Fruit fly (Drosophila melanogaster) whole organism, wandering third instar larva: Measurements from ENCODE around the gene CG17294.

ENCODE experiments used
- Abd-B ChIP-seq: fragments of >200 bp; optimal IDR thresholded peaks from 2 replicates; lab custom pipeline; 2017; ENCODE audit warnings: missing biosample characterization, missing genetic modification characterization
- CG32264 ChIP-seq: fragments of 200-800 bp; sonication (Bioruptor generic); optimal IDR thresholded peaks from 2 replicates; lab custom pipeline; 2016; ENCODE audit warnings: missing biosample characterization, missing genetic modification characterization
- CG9705 ChIP-seq: fragments of 200-800 bp; sonication (Bioruptor generic); optimal IDR thresholded peaks from 2 replicates; lab custom pipeline; 2018; ENCODE audit warnings: missing biosample characterization, mild to moderate bottlenecking, missing genetic modification characterization
- CrebA ChIP-seq: fragments of 200-800 bp; sonication (Bioruptor generic); optimal IDR thresholded peaks from 2 replicates; lab custom pipeline; 2016; ENCODE audit warnings: missing biosample characterization, mild to moderate bottlenecking, missing genetic modification characterization, borderline replicate concordance
- Dfd ChIP-seq: fragments of >200 bp; optimal IDR thresholded peaks from 2 replicates; lab custom pipeline; 2017; ENCODE audit warnings: missing biosample characterization, missing genetic modification characterization
- Dif ChIP-seq: fragments of 200-275, 200-300 bp; sonication (Bioruptor generic); optimal IDR thresholded peaks from 2 replicates; lab custom pipeline; 2018; ENCODE audit warnings: missing biosample characterization, missing genetic modification characterization; ENCODE audit not compliant: partially characterized antibody
- GATAd ChIP-seq: sonication (Bioruptor generic); optimal IDR thresholded peaks from 2 replicates; lab custom pipeline; 2016; ENCODE audit warnings: missing biosample characterization, missing genetic modification characterization
- HLH106 ChIP-seq: fragments of 200-800 bp; optimal IDR thresholded peaks from 3 replicates; lab custom pipeline; 2019; ENCODE audit warnings: missing biosample characterization, mild to moderate bottlenecking, missing genetic modification characterization, moderate library complexity
- Hnf4 ChIP-seq: fragments of 200-800 bp; sonication (Bioruptor generic); optimal IDR thresholded peaks from 2 replicates; lab custom pipeline; 2016; ENCODE audit warnings: missing biosample characterization, mild to moderate bottlenecking, missing genetic modification characterization
- Hr78 ChIP-seq: fragments of >200 bp; optimal IDR thresholded peaks from 2 replicates; lab custom pipeline; 2017; ENCODE audit warnings: missing biosample characterization, missing genetic modification characterization
- Hr83 ChIP-seq: fragments of 200-300 bp; sonication (Bioruptor generic); optimal IDR thresholded peaks from 2 replicates; lab custom pipeline; 2016; ENCODE audit warnings: missing biosample characterization, mild to moderate bottlenecking, missing genetic modification characterization, moderate library complexity; ENCODE audit not compliant: poor library complexity, severe bottlenecking
- Jra ChIP-seq: sonication (Bioruptor generic); optimal IDR thresholded peaks from 2 replicates; lab custom pipeline; 2016; ENCODE audit warnings: missing biosample characterization, missing genetic modification characterization
- Mio ChIP-seq: sonication (Bioruptor generic); optimal IDR thresholded peaks from 2 replicates; lab custom pipeline; 2016; ENCODE audit warnings: missing biosample characterization, missing genetic modification characterization
- Myc ChIP-seq: fragments of >200 bp; optimal IDR thresholded peaks from 2 replicates; lab custom pipeline; 2017
- N ChIP-seq: fragments of >200 bp; optimal IDR thresholded peaks from 2 replicates; lab custom pipeline; 2018; ENCODE audit warnings: missing biosample characterization, missing external identifiers, missing genetic modification characterization
- OdsH ChIP-seq: fragments of 200-800 bp; sonication (Bioruptor generic); optimal IDR thresholded peaks from 2 replicates; lab custom pipeline; 2016; ENCODE audit warnings: missing biosample characterization, mild to moderate bottlenecking, missing genetic modification characterization
- Rel ChIP-seq, 2 experiments: fragments of 200-800 bp; sonication (Bioruptor generic) in 1 of 2; optimal IDR thresholded peaks; 2 replicates in 1 of 2; 3 replicates in 1 of 2; lab custom pipeline; 2016 to 2019; ENCODE audit warnings: mild to moderate bottlenecking in 2 of 2, missing biosample characterization in 2 of 2, missing genetic modification characterization in 2 of 2, moderate library complexity in 1 of 2
- Sp1 ChIP-seq: fragments of 200-800 bp; sonication (Bioruptor generic); optimal IDR thresholded peaks from 3 replicates; lab custom pipeline; 2019; ENCODE audit warnings: missing biosample characterization, mild to moderate bottlenecking, missing genetic modification characterization, moderate library complexity
- Vsx2 ChIP-seq: fragments of 200-300, 225-300 bp; sonication (Bioruptor generic); optimal IDR thresholded peaks from 2 replicates; lab custom pipeline; 2018; ENCODE audit warnings: missing biosample characterization, missing genetic modification characterization; ENCODE audit not compliant: partially characterized antibody
- br ChIP-seq: fragments of 200-800 bp; sonication (Bioruptor generic); optimal IDR thresholded peaks from 2 replicates; lab custom pipeline; 2016; ENCODE audit warnings: missing biosample characterization, missing genetic modification characterization
- brk ChIP-seq: fragments of 200-800 bp; sonication (Bioruptor generic); optimal IDR thresholded peaks from 2 replicates; lab custom pipeline; 2016; ENCODE audit warnings: missing biosample characterization, mild to moderate bottlenecking, missing genetic modification characterization
- dl ChIP-seq, 2 experiments: fragments of 175-275, 200-275 bp in 1 of 2; fragments of 200-275 bp in 1 of 2; sonication (Bioruptor generic); optimal IDR thresholded peaks; lab custom pipeline; 2018; ENCODE audit warnings: mild to moderate bottlenecking in 2 of 2, missing biosample characterization in 2 of 2, missing genetic modification characterization in 2 of 2, moderate library complexity in 2 of 2; ENCODE audit not compliant: partially characterized antibody in 2 of 2, insufficient read depth in 1 of 2
- dmrt93B ChIP-seq: fragments of 200-800 bp; sonication (Bioruptor generic); optimal IDR thresholded peaks from 2 replicates; lab custom pipeline; 2018; ENCODE audit warnings: missing biosample characterization, mild to moderate bottlenecking, missing genetic modification characterization
- dsf ChIP-seq: sonication (Bioruptor generic); optimal IDR thresholded peaks from 2 replicates; lab custom pipeline; 2016; ENCODE audit warnings: missing biosample characterization, missing genetic modification characterization, borderline replicate concordance
- ey ChIP-seq: fragments of 200-800 bp; sonication (Bioruptor generic); optimal IDR thresholded peaks from 2 replicates; lab custom pipeline; 2016; ENCODE audit warnings: missing biosample characterization, missing genetic modification characterization
- foxo ChIP-seq, 2 experiments: fragments of 200-800 bp; sonication (Bioruptor generic); optimal IDR thresholded peaks; 2 replicates in 1 of 2; 3 replicates in 1 of 2; lab custom pipeline; 2016 to 2017; ENCODE audit warnings: missing biosample characterization in 2 of 2, missing genetic modification characterization in 2 of 2
- fru ChIP-seq: fragments of 200-800 bp; sonication (Bioruptor generic); optimal IDR thresholded peaks from 3 replicates; lab custom pipeline; 2016; ENCODE audit warnings: missing biosample characterization, mild to moderate bottlenecking, missing genetic modification characterization
- h ChIP-seq: fragments of 200-800 bp; sonication (Bioruptor generic); optimal IDR thresholded peaks from 3 replicates; lab custom pipeline; 2016; ENCODE audit warnings: missing biosample characterization, mild to moderate bottlenecking, missing genetic modification characterization
- jim ChIP-seq: fragments of 175-275, 200-325 bp; sonication (Bioruptor generic); optimal IDR thresholded peaks from 2 replicates; lab custom pipeline; 2016; ENCODE audit warnings: missing biosample characterization, mild to moderate bottlenecking, missing genetic modification characterization
- lola ChIP-seq: fragments of >200 bp; optimal IDR thresholded peaks from 2 replicates; lab custom pipeline; 2017; ENCODE audit warnings: missing biosample characterization, missing genetic modification characterization
- pan ChIP-seq: fragments of >200 bp; optimal IDR thresholded peaks from 2 replicates; lab custom pipeline; 2017
- psq ChIP-seq: fragments of 200-800 bp; sonication (Bioruptor generic); optimal IDR thresholded peaks from 3 replicates; lab custom pipeline; 2017; ENCODE audit warnings: missing biosample characterization, mild to moderate bottlenecking, missing genetic modification characterization, moderate library complexity
- rgr ChIP-seq: fragments of 200-800 bp; sonication (Bioruptor generic); optimal IDR thresholded peaks from 3 replicates; lab custom pipeline; 2016; ENCODE audit warnings: missing biosample characterization, mild to moderate bottlenecking, missing genetic modification characterization
- sage ChIP-seq: fragments of 200-800 bp; sonication (Bioruptor generic); optimal IDR thresholded peaks from 2 replicates; lab custom pipeline; 2016; ENCODE audit warnings: missing biosample characterization, mild to moderate bottlenecking, missing genetic modification characterization
- sv ChIP-seq: fragments of 200-800 bp; sonication (Bioruptor generic); optimal IDR thresholded peaks from 3 replicates; lab custom pipeline; 2016; ENCODE audit warnings: missing biosample characterization, missing genetic modification characterization
- tai ChIP-seq: sonication (Bioruptor generic); optimal IDR thresholded peaks from 2 replicates; lab custom pipeline; 2016; ENCODE audit warnings: missing biosample characterization, missing genetic modification characterization
- usp ChIP-seq: fragments of >200 bp; optimal IDR thresholded peaks from 2 replicates; lab custom pipeline; 2017; ENCODE audit warnings: missing biosample characterization, missing genetic modification characterization
- woc ChIP-seq: sonication (Bioruptor generic); optimal IDR thresholded peaks from 2 replicates; lab custom pipeline; 2016; ENCODE audit warnings: missing biosample characterization, mild to moderate bottlenecking, missing genetic modification characterization

CG17294 gene

dm6 chr2L:8365701-8366643 lies 10.9 kb upstream of the CG17294 start, which contains the start of gene Pp2A-29B:
Gene Pp2A-29B (plus strand): TSS chr2L:8366038.
- TF ChIP-seq rgr (GFP tag; lab: Kevin White, UChicago) (peak; percentile 38), N (GFP tag; lab: Kevin White, UChicago) (peak; percentile 88), h (GFP tag; lab: Kevin White, UChicago) (peak; percentile 55), Myc (lab: Kevin White, UChicago) (no peak), ey (GFP tag; lab: Kevin White, UChicago) (peak; percentile 4), pan (no peak), GATAd (GFP tag; lab: Kevin White, UChicago) (no peak), dmrt93B (GFP tag; lab: Kevin White, UChicago) (no peak), Vsx2 (GFP tag; lab: Kevin White, UChicago) (no peak), Jra (GFP tag; lab: Kevin White, UChicago) (peak; percentile 63), tai (GFP tag; lab: Kevin White, UChicago) (no peak), Dif (GFP tag; lab: Kevin White, UChicago) (no peak), Sp1 (GFP tag; lab: Kevin White, UChicago) (peak; percentile 33), fru (peak; percentile 23), CG9705 (GFP tag; lab: Kevin White, UChicago) (peak; percentile 19), dsf (peak; percentile 54), usp (GFP tag; lab: Kevin White, UChicago) (no peak), Hnf4 (peak; percentile 53), woc (GFP tag; lab: Kevin White, UChicago) (peak; percentile 59), brk (GFP tag; lab: Kevin White, UChicago) (peak; percentile 81), CG32264 (GFP tag; lab: Kevin White, UChicago) (no peak), CrebA (no peak), sage (GFP tag; lab: Kevin White, UChicago) (peak; percentile 23), jim (GFP tag; lab: Kevin White, UChicago) (no peak), dl (GFP tag; optimal IDR thresholded peaks at IDR 0.05; lab: Kevin White, UChicago; ENCODE audit: insufficient read depth in 1 of 2, partially characterized antibody in 2 of 2) (no peak), foxo (GFP tag; optimal IDR thresholded peaks at IDR 0.05; lab: Kevin White, UChicago) (peak in 1 of 2 experiments; percentile 23), Dfd (GFP tag; lab: Kevin White, UChicago) (no peak), Abd-B (GFP tag; lab: Kevin White, UChicago) (no peak), psq (GFP tag; lab: Kevin White, UChicago) (no peak), br (GFP tag; lab: Kevin White, UChicago) (no peak), lola (GFP tag; lab: Kevin White, UChicago) (no peak), HLH106 (peak; percentile 49), Mio (no peak), Rel (GFP tag; optimal IDR thresholded peaks at IDR 0.05; lab: Kevin White, UChicago) (no peak), Rel (tag; optimal IDR thresholded peaks at IDR 0.05; lab: Kevin White, UChicago) (peak; percentile 31), Hr83 (no peak), Hr78 (GFP tag; lab: Kevin White, UChicago) (no peak), sv (GFP tag; lab: Kevin White, UChicago) (no peak), OdsH (GFP tag; lab: Kevin White, UChicago) (no peak)
